Fruit fly (Drosophila melanogaster): Measurements from ENCODE around the gene CG31522.

The CG31522 gene

dm6 chr3R:4394654-4395581 is 67.8 kb downstream of the CG31522 start (continued):
- TF ChIP-seq Usf (GFP tag; optimal IDR thresholded peaks at IDR 0.05), result peak; percentile 76
- peak; percentile 84 for TF ChIP-seq fd96Cb (tag; optimal IDR thresholded peaks at IDR 0.05)
- no peak for TF ChIP-seq knrl (GFP tag; IDR thresholded peaks at IDR 0.05; ENCODE audit: partially characterized antibody)
- peak; percentile 89 for TF ChIP-seq CG18262 (tag; optimal IDR thresholded peaks at IDR 0.05)
- TF ChIP-seq CG12219 (GFP tag; optimal IDR thresholded peaks at IDR 0.05), result peak; percentile 91
- TF ChIP-seq Hmr (GFP tag; optimal IDR thresholded peaks at IDR 0.05), result peak; percentile 89
- TF ChIP-seq da (GFP tag; optimal IDR thresholded peaks at IDR 0.05), result peak; percentile 45
- peak; percentile 80 for TF ChIP-seq Bteb2 (GFP tag; optimal IDR thresholded peaks at IDR 0.05)
- peak; percentile 46; the same call in 1 of the 2 replicates for TF ChIP-seq CG4404 (GFP tag; IDR thresholded peaks at IDR 0.05)
- peak; percentile 65 for TF ChIP-seq CG16815 (GFP tag; optimal IDR thresholded peaks at IDR 0.05)
- TF ChIP-seq sima (GFP tag; optimal IDR thresholded peaks at IDR 0.05), result peak; percentile 14
- peak; percentile 30 for TF ChIP-seq Fer2 (tag; optimal IDR thresholded peaks at IDR 0.05)
- TF ChIP-seq CG1603 (tag; optimal IDR thresholded peaks at IDR 0.05), result peak; percentile 96
- TF ChIP-seq CG13624 (GFP tag; optimal IDR thresholded peaks at IDR 0.05), result peak; percentile 93
- TF ChIP-seq Nf-YB (GFP tag; optimal IDR thresholded peaks at IDR 0.05), result peak; percentile 60
- no peak for TF ChIP-seq fru (optimal IDR thresholded peaks at IDR 0.05)
- TF ChIP-seq CG30431 (GFP tag; optimal IDR thresholded peaks at IDR 0.05), result peak; percentile 75
- TF ChIP-seq CG2116 (GFP tag; optimal IDR thresholded peaks at IDR 0.05), result peak; percentile 34
- no peak for TF ChIP-seq CG14860 (GFP tag; IDR thresholded peaks at IDR 0.05; ENCODE audit: partially characterized antibody)
- TF ChIP-seq ken (GFP tag; IDR thresholded peaks at IDR 0.05), result peak; percentile 86
- TF ChIP-seq CG9437 (GFP tag; optimal IDR thresholded peaks at IDR 0.05), result peak; percentile 75
- peak; percentile 67 for TF ChIP-seq CG18764 (GFP tag; optimal IDR thresholded peaks at IDR 0.05)
- peak; percentile 45 for TF ChIP-seq MTF-1 (GFP tag; optimal IDR thresholded peaks at IDR 0.05; ENCODE audit: borderline replicate concordance)
- no peak for TF ChIP-seq Bgb (GFP tag; IDR thresholded peaks at IDR 0.05; ENCODE audit: partially characterized antibody)
- TF ChIP-seq MBD-R2 (GFP tag; IDR thresholded peaks at IDR 0.05), result peak; percentile 57; the same call in 1 of the 2 replicates
- TF ChIP-seq HHEX (GFP tag; optimal IDR thresholded peaks at IDR 0.05), result peak; percentile 88
- no peak for TF ChIP-seq br (optimal IDR thresholded peaks at IDR 0.05)
- TF ChIP-seq CG11560 (tag; IDR thresholded peaks at IDR 0.05), result peak; percentile 58; the same call in 1 of the 3 replicates
- TF ChIP-seq E2f2 (GFP tag; IDR thresholded peaks at IDR 0.05), result peak; percentile 56
- peak; percentile 87 for TF ChIP-seq zfh1 (GFP tag; IDR thresholded peaks at IDR 0.05)
- peak; percentile 34 for TF ChIP-seq slou (GFP tag; optimal IDR thresholded peaks at IDR 0.05)
- peak; percentile 52 for TF ChIP-seq CG4707 (GFP tag; optimal IDR thresholded peaks at IDR 0.05)
- peak; percentile 85 for TF ChIP-seq chn (GFP tag; optimal IDR thresholded peaks at IDR 0.05)
- peak; percentile 76 for TF ChIP-seq Ssrp (tag; optimal IDR thresholded peaks at IDR 0.05)
- no peak for TF ChIP-seq ac (GFP tag; optimal IDR thresholded peaks at IDR 0.05)
- TF ChIP-seq Sox102F (GFP tag; optimal IDR thresholded peaks at IDR 0.05), result peak; percentile 93
- peak; percentile 91; the same call in 2 of the 3 replicates for TF ChIP-seq CG2199 (GFP tag; IDR thresholded peaks at IDR 0.05)
- TF ChIP-seq Myb (GFP tag; optimal IDR thresholded peaks at IDR 0.05), result peak; percentile 81
- TF ChIP-seq chinmo (GFP tag; IDR thresholded peaks at IDR 0.05; ENCODE audit: partially characterized antibody), result no peak
- TF ChIP-seq CG12299 (tag; optimal IDR thresholded peaks at IDR 0.05), result peak; percentile 61
- TF ChIP-seq ERR (GFP tag; optimal IDR thresholded peaks at IDR 0.05), result peak; percentile 86
- peak; percentile 92 for TF ChIP-seq HmgZ (tag; optimal IDR thresholded peaks at IDR 0.05)
- peak; percentile 57 for TF ChIP-seq luna (GFP tag; optimal IDR thresholded peaks at IDR 0.05)
- peak; percentile 73 for TF ChIP-seq en (GFP tag; optimal IDR thresholded peaks at IDR 0.05)
- no peak for TF ChIP-seq Hr78 (GFP tag; optimal IDR thresholded peaks at IDR 0.05)
- peak; percentile 83 for TF ChIP-seq CG1602 (GFP tag; optimal IDR thresholded peaks at IDR 0.05)
- peak; percentile 81 for TF ChIP-seq Gug (GFP tag; IDR thresholded peaks at IDR 0.05)
- peak; percentile 63 for TF ChIP-seq tio (GFP tag; optimal IDR thresholded peaks at IDR 0.05)
